Worm (Caenorhabditis elegans) whole organism, mixed stage, embryonic: Measurements from ENCODE around the gene ZK154.6.

ENCODE experiments used
- M03D4.4 ChIP-seq: sonication (generic microtip); optimal IDR thresholded peaks from 2 replicates; lab custom pipeline; 2017; ENCODE audit warnings: mild to moderate bottlenecking, missing genetic modification characterization, missing compliant biosample characterization
- bed-3 ChIP-seq: fragments of 200-800 bp; sonication (Bioruptor generic); optimal IDR thresholded peaks from 3 replicates; lab custom pipeline; 2018; ENCODE audit warnings: mild to moderate bottlenecking, missing genetic modification characterization, moderate library complexity, missing compliant biosample characterization
- blmp-1 ChIP-seq: fragments of 150-350 bp; optimal IDR thresholded peaks from 2 replicates; lab custom pipeline; 2014; ENCODE audit warnings: missing biosample characterization, missing genetic modification characterization
- ceh-39 ChIP-seq: fragments of 150-350 bp; optimal IDR thresholded peaks from 2 replicates; lab custom pipeline; 2014; ENCODE audit warnings: missing biosample characterization, missing genetic modification characterization
- ceh-83 ChIP-seq: fragments of 200-800 bp; sonication (Bioruptor generic); optimal IDR thresholded peaks from 2 replicates; lab custom pipeline; 2018; ENCODE audit warnings: mild to moderate bottlenecking, missing genetic modification characterization, missing compliant biosample characterization
- ces-1 ChIP-seq: fragments of 150-350 bp; optimal IDR thresholded peaks from 2 replicates; lab custom pipeline; 2014; ENCODE audit warnings: missing biosample characterization, missing genetic modification reagents, missing genetic modification characterization
- cnd-1 ChIP-seq: fragments of 200-800 bp; sonication (Bioruptor generic); optimal IDR thresholded peaks from 2 replicates; lab custom pipeline; 2018; ENCODE audit warnings: mild to moderate bottlenecking, missing genetic modification characterization, missing compliant biosample characterization
- drap-1 ChIP-seq: fragments of 200-800 bp; sonication (Bioruptor generic); optimal IDR thresholded peaks from 3 replicates; lab custom pipeline; 2018; ENCODE audit warnings: mild to moderate bottlenecking, missing genetic modification characterization, missing compliant biosample characterization
- elt-1 ChIP-seq: sonication (generic microtip); optimal IDR thresholded peaks from 2 replicates; lab custom pipeline; 2017; ENCODE audit warnings: missing genetic modification characterization, mild to moderate bottlenecking, missing compliant biosample characterization, antibody characterized with exemption, moderate library complexity, borderline replicate concordance; ENCODE audit not compliant: insufficient read depth
- flh-1 ChIP-seq: fragments of 200-800 bp; sonication (Bioruptor generic); optimal IDR thresholded peaks from 2 replicates; lab custom pipeline; 2018; ENCODE audit warnings: mild to moderate bottlenecking, missing genetic modification characterization, moderate library complexity, missing compliant biosample characterization
- ham-2 ChIP-seq: fragments of 200-800 bp; sonication (Bioruptor generic); optimal IDR thresholded peaks from 2 replicates; lab custom pipeline; 2018; ENCODE audit warnings: mild to moderate bottlenecking, missing genetic modification characterization, missing compliant biosample characterization
- hlh-1 ChIP-seq: fragments of 150-350 bp; optimal IDR thresholded peaks from 2 replicates; lab custom pipeline; 2014; ENCODE audit warnings: missing biosample characterization, missing genetic modification reagents, missing genetic modification characterization
- lin-13 ChIP-seq: fragments of 150-350 bp; optimal IDR thresholded peaks from 2 replicates; lab custom pipeline; 2014; ENCODE audit warnings: missing biosample characterization, missing genetic modification characterization
- lin-32 ChIP-seq: fragments of 200-800 bp; sonication (Bioruptor generic); optimal IDR thresholded peaks from 2 replicates; lab custom pipeline; 2018; ENCODE audit warnings: mild to moderate bottlenecking, missing genetic modification characterization, missing compliant biosample characterization
- lsy-2 ChIP-seq: fragments of 150-350 bp; optimal IDR thresholded peaks from 2 replicates; lab custom pipeline; 2014; ENCODE audit warnings: missing biosample characterization, missing genetic modification characterization
- mab-5 ChIP-seq: fragments of 150-350 bp; optimal IDR thresholded peaks from 2 replicates; lab custom pipeline; 2014; ENCODE audit warnings: missing biosample characterization, missing genetic modification characterization
- mep-1 ChIP-seq: fragments of 150-350 bp; optimal IDR thresholded peaks from 2 replicates; lab custom pipeline; 2017; ENCODE audit warnings: missing biosample characterization, missing genetic modification reagents, missing genetic modification characterization, inconsistent platforms
- mls-2 ChIP-seq: sonication (generic microtip); optimal IDR thresholded peaks from 2 replicates; lab custom pipeline; 2016; ENCODE audit warnings: mild to moderate bottlenecking, missing genetic modification characterization, moderate library complexity, missing compliant biosample characterization
- nhr-12 ChIP-seq: fragments of 150-350 bp; optimal IDR thresholded peaks from 2 replicates; lab custom pipeline; 2014; ENCODE audit warnings: missing biosample characterization, missing genetic modification characterization
- nhr-2 ChIP-seq: fragments of 150-350 bp; optimal IDR thresholded peaks from 2 replicates; lab custom pipeline; 2014; ENCODE audit warnings: missing biosample characterization, missing genetic modification characterization
- nhr-237 ChIP-seq: fragments of 150-350 bp; optimal IDR thresholded peaks from 2 replicates; lab custom pipeline; 2014; ENCODE audit warnings: missing biosample characterization, missing genetic modification characterization
- pha-4 ChIP-seq: fragments of 150-350 bp; optimal IDR thresholded peaks from 2 replicates; lab custom pipeline; 2018; ENCODE audit warnings: missing biosample characterization, missing genetic modification reagents, missing genetic modification characterization
- sem-2 ChIP-seq: fragments of 200-800 bp; sonication (Bioruptor generic); optimal IDR thresholded peaks from 2 replicates; lab custom pipeline; 2018; ENCODE audit warnings: mild to moderate bottlenecking, missing genetic modification characterization, missing compliant biosample characterization
- snpc-4 ChIP-seq: fragments of 150-350 bp; optimal IDR thresholded peaks from 2 replicates; lab custom pipeline; 2014; ENCODE audit warnings: missing biosample characterization, missing genetic modification characterization
- sptf-1 ChIP-seq: sonication (generic microtip); optimal IDR thresholded peaks from 2 replicates; lab custom pipeline; 2017; ENCODE audit warnings: mild to moderate bottlenecking, missing genetic modification characterization, moderate library complexity, missing compliant biosample characterization
- tbx-8 ChIP-seq: fragments of 200-800 bp; sonication (Bioruptor generic); optimal IDR thresholded peaks from 2 replicates; lab custom pipeline; 2018; ENCODE audit warnings: mild to moderate bottlenecking, missing genetic modification characterization, moderate library complexity, missing compliant biosample characterization
- unc-120 ChIP-seq: sonication (generic microtip); optimal IDR thresholded peaks from 2 replicates; lab custom pipeline; 2017; ENCODE audit warnings: missing genetic modification characterization, missing compliant biosample characterization; ENCODE audit not compliant: poor library complexity, severe bottlenecking
- unc-39 ChIP-seq: fragments of 150-350 bp; optimal IDR thresholded peaks from 2 replicates; lab custom pipeline; 2014; ENCODE audit warnings: missing biosample characterization, missing genetic modification characterization
- unc-62 ChIP-seq: fragments of 150-350 bp; optimal IDR thresholded peaks from 2 replicates; lab custom pipeline; 2014; ENCODE audit warnings: missing biosample characterization, missing genetic modification reagents, missing genetic modification characterization
- zip-8 ChIP-seq: fragments of 150-350 bp; optimal IDR thresholded peaks from 2 replicates; lab custom pipeline; 2014; ENCODE audit warnings: missing biosample characterization, missing genetic modification characterization
- ztf-11 ChIP-seq: fragments of 150-350 bp; optimal IDR thresholded peaks from 2 replicates; lab custom pipeline; 2014; ENCODE audit warnings: missing biosample characterization, missing genetic modification characterization

ZK154.6 gene

DNA sequence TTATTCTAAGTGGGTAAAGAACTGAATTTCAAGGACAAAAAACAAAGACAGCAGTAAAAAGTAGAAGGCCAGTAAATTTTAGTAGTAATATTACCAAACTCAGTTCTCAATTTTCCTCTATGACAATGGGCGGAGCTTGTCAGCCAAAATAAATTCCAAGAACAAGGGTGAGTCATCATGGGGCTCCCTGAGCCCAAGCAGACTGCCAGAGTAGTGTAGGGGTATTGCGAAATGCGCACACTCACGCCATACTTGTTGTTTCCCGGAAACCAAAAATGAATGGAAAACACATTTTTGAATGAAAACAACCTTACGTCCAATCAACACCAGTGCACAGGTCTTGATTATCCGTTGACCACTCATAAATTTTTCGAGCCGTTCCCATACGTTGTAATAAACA lies 1.6 kb downstream of the ZK154.6 start:
- TF ChIP-seq flh-1, result no peak
- TF ChIP-seq unc-39 (tag; lab: Kevin White, UChicago), result no peak
- TF ChIP-seq elt-1 (tag; lab: Kevin White, UChicago), result no peak
- no peak for TF ChIP-seq ces-1 (GFP tag; lab: Kevin White, UChicago)
- no peak for TF ChIP-seq lsy-2 (tag; lab: Kevin White, UChicago)
- no peak for TF ChIP-seq sem-2 (GFP tag; lab: Kevin White, UChicago)
- no peak for TF ChIP-seq snpc-4 (tag; lab: Kevin White, UChicago)
- TF ChIP-seq mls-2, result no peak
- TF ChIP-seq lin-13, result no peak
- no peak for TF ChIP-seq hlh-1
- no peak for TF ChIP-seq lin-32 (GFP tag; lab: Kevin White, UChicago)
- no peak for TF ChIP-seq ztf-11
- TF ChIP-seq unc-120 (tag; lab: Kevin White, UChicago), result no peak
- TF ChIP-seq cnd-1 (tag; lab: Kevin White, UChicago), result no peak
- no peak for TF ChIP-seq zip-8 (tag; lab: Kevin White, UChicago)
- TF ChIP-seq ceh-83 (GFP tag; lab: Kevin White, UChicago), result no peak
- TF ChIP-seq bed-3 (GFP tag; lab: Kevin White, UChicago), result no peak
- TF ChIP-seq nhr-2, result no peak

DNA sequence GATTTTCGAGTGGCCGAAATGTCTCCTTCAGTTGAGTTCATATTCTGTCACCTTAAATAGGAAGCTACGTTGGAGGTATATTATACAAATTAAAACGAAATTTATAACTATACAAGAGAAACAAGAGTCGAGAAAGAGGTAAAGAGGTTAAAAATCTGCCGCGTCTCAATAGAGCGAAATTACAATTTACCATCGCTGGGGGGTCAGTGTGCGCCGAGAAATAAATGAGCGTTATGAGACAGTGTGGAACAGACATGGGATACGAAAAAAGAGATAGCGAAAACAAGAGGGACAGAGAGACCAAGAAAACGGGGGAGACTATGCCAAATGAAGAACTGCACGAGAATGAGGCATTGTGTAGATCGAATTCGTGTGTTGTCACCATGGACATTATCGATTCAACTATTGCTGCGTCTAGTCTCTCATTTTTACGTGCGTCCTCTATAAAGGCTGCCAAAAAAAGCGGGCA lies 5.4 kb downstream of the ZK154.6 start, which contains the start of gene ZK154.5:
TSS of gene ZK154.5 (minus strand) at position 51 of the 469 bp plus-strand sequence.
- TF ChIP-seq unc-62 (GFP tag; lab: Kevin White, UChicago) (peak; percentile 9), ceh-83 (GFP tag; lab: Kevin White, UChicago) (peak; percentile 31), cnd-1 (tag; lab: Kevin White, UChicago) (peak; percentile 36), hlh-1 (peak; percentile 35), ham-2 (no peak), snpc-4 (tag; lab: Kevin White, UChicago) (no peak), sem-2 (GFP tag; lab: Kevin White, UChicago) (no peak), bed-3 (GFP tag; lab: Kevin White, UChicago) (no peak), elt-1 (tag; lab: Kevin White, UChicago) (peak; percentile 8), ztf-11 (no peak), lsy-2 (tag; lab: Kevin White, UChicago) (peak; percentile 9), ces-1 (GFP tag; lab: Kevin White, UChicago) (peak; percentile 43), ceh-39 (tag; lab: Kevin White, UChicago) (peak; percentile 82), M03D4.4 (no peak), zip-8 (tag; lab: Kevin White, UChicago) (no peak), unc-120 (tag; lab: Kevin White, UChicago) (peak; percentile 81), mep-1 (tag; lab: Kevin White, UChicago) (peak; percentile 80), sptf-1 (tag; lab: Kevin White, UChicago) (no peak), flh-1 (no peak), pha-4 (tag; lab: Kevin White, UChicago) (peak; percentile 7)

DNA sequence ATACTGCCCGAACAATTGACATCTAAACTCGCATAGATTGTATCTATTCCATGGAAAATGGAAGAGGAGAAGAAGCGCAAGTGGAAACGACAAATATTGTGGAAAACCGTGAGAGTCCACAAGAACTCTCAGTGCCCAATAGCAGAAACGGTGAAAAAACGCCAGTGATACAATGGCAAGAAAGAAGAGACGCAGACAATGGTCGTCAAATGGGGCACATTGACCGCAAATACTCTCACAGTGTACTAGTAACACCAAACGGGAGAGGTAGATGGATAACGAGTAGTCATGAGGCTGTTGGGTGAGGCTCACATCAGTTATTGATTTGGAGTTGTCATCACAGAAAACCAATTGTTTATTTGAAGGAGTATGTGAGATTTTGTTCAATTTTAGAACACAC lies 11.0 kb downstream of the ZK154.6 start, which contains the start of gene ZK154.4:
TSS of gene ZK154.4 (minus strand) at position 27 of the 400 bp plus-strand sequence.
- TF ChIP-seq mls-2, result peak; percentile 15
- TF ChIP-seq nhr-2, result no peak
- no peak for TF ChIP-seq ham-2
- TF ChIP-seq ces-1 (GFP tag; lab: Kevin White, UChicago), result peak; percentile 21
- TF ChIP-seq lin-13, result peak; percentile 21
- TF ChIP-seq lsy-2 (tag; lab: Kevin White, UChicago), result peak; percentile 38
- peak; percentile 10 for TF ChIP-seq unc-120 (tag; lab: Kevin White, UChicago)
- peak; percentile 43 for TF ChIP-seq mep-1 (tag; lab: Kevin White, UChicago)
- peak; percentile 29 for TF ChIP-seq pha-4 (tag; lab: Kevin White, UChicago)

DNA sequence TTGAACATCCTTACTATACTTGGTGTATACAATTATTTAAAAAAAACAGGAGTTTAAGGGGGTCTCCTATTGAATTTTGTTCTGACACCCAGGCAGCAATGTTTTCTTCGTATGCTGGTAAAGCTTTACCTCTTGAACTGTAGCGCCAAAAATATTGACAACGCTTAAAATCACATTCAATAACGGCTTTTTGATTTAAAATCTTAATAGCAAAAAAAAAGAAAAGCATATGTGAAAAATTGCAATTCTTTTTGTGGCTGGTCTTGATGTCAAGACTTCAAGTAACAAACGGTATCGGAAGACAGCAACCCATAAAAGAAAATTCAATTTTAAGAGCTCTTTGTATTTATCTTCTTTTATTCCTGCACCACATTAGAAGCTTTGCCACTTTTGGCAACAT lies 11.5 kb downstream of the ZK154.6 start:
- no peak for TF ChIP-seq pha-4 (tag; lab: Kevin White, UChicago)
- TF ChIP-seq ham-2, result no peak
- no peak for TF ChIP-seq blmp-1 (tag; lab: Kevin White, UChicago)
- TF ChIP-seq ceh-39 (tag; lab: Kevin White, UChicago), result no peak
- no peak for TF ChIP-seq lin-32 (GFP tag; lab: Kevin White, UChicago)
- TF ChIP-seq tbx-8, result no peak
- TF ChIP-seq mab-5 (tag; lab: Kevin White, UChicago), result no peak
- no peak for TF ChIP-seq nhr-12 (tag; lab: Kevin White, UChicago)
- no peak for TF ChIP-seq hlh-1
- TF ChIP-seq mls-2, result no peak
- TF ChIP-seq cnd-1 (tag; lab: Kevin White, UChicago), result no peak
- TF ChIP-seq drap-1 (GFP tag; lab: Kevin White, UChicago), result no peak
- TF ChIP-seq nhr-2, result no peak
- TF ChIP-seq unc-120 (tag; lab: Kevin White, UChicago), result no peak
- no peak for TF ChIP-seq ceh-83 (GFP tag; lab: Kevin White, UChicago)
- TF ChIP-seq sptf-1 (tag; lab: Kevin White, UChicago), result no peak
- TF ChIP-seq elt-1 (tag; lab: Kevin White, UChicago), result no peak
- TF ChIP-seq nhr-237 (tag; lab: Kevin White, UChicago), result no peak
- TF ChIP-seq sem-2 (GFP tag; lab: Kevin White, UChicago), result no peak
